Worm (Caenorhabditis elegans): ENCODE results near the gene gfl-1.

gfl-1 gene

DNA sequence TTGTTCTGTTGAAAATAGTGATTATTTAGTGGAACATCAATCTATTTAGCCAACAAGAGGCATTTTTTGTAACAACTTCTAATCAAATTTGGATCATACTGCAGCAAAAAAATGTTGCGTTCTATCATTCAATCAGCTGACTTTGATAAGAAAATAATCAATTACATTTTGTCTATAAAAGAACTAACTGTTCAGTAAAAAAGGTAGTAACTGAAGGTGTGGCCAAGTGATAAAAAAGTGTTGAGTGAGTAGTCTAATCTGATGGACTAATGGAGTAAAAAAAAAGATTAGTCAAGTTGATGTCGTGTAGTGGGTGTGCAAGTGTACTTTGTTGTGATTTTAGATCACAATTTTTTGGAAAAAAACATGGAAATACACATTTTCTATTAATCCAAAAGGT lies 28.7 kb upstream of the gfl-1 start:
- TF ChIP-seq unc-120 (tag; optimal IDR thresholded peaks at IDR 0.05; ENCODE audit: poor library complexity, severe bottlenecking) (no peak), ham-2 (GFP tag; optimal IDR thresholded peaks at IDR 0.05) (no peak), bed-3 (GFP tag; optimal IDR thresholded peaks at IDR 0.05) (no peak), sem-2 (GFP tag; optimal IDR thresholded peaks at IDR 0.05) (no peak), ceh-39 (tag; optimal IDR thresholded peaks at IDR 0.05) (no peak), nhr-28 (tag; optimal IDR thresholded peaks at IDR 0.05) (no peak), lsy-2 (tag; optimal IDR thresholded peaks at IDR 0.05) (no peak), lin-32 (GFP tag; optimal IDR thresholded peaks at IDR 0.05) (no peak)

DNA sequence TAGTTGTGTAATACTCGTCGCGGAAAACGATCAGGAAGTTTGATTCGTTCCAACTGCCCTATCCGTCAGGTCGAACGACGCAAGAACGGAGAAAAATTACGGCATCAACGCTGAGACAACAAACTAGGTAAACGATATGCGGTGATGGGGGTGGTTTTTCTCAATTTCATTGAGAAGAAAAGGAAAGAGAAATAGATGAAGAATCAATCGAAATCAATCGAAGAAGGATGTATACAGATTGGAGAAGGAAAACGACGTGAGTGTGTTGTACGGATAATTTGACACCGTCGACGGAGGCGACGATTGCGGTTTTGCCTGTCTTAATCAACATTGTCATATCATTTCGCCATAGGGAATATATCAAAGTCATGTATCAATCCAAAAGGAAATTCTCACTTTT lies 27.2 kb upstream of the gfl-1 start:
- TF ChIP-seq ztf-11 (tag; optimal IDR thresholded peaks at IDR 0.05) (no peak), ceh-43 (GFP tag; optimal IDR thresholded peaks at IDR 0.05) (no peak), tbx-8 (GFP tag; optimal IDR thresholded peaks at IDR 0.05) (no peak), cnd-1 (tag; optimal IDR thresholded peaks at IDR 0.05) (no peak), nhr-76 (tag; optimal IDR thresholded peaks at IDR 0.05) (no peak), zip-8 (tag; optimal IDR thresholded peaks at IDR 0.05) (no peak)

DNA sequence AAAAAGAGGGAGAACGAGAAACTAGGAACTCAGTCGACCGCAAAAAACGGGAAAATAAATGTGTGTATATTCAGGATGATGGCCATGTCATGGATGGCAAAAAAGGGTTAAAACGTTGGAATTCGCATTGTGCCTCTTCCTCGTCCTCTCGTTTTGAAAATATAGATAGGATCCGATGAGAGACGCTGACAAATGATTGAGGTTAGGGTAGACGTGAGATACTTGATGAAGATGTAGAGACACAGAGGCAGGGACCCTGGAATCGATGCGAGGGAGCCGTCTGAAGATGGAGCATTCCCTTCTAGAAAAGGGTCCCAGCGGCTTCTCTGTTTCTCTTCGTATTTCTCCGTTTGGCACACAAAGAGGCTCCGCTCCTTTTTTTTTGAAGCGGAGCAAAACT lies 26.2 kb upstream of the gfl-1 start:
- TF ChIP-seq ces-1 (GFP tag; optimal IDR thresholded peaks at IDR 0.05) (peak; percentile 47), flh-1 (GFP tag; optimal IDR thresholded peaks at IDR 0.05) (no peak)

DNA sequence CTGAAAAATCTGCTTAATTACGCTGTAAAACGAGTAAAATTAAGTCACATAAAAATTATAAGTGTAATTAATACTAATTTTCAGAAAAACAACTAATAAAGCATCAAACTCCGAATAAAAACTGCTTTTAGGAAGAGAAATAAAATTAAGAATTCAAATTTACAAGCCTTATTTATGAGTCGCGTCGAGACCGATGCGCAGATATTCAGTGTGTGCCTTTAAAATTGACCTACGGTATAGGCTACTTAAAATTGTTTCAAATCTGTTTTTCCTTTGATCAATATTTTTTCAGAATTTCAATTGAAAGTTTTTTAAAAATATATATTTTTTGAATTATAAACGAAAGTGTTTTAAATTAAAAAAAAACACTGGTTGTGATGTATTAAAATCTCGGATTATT lies 22.9 kb upstream of the gfl-1 start, which contains the start of gene sms-1:
sms-1 (minus strand) TSS at position 6 of the 400 bp plus-strand sequence.
- TF ChIP-seq nhr-28 (tag; optimal IDR thresholded peaks at IDR 0.05) (no peak), elt-3 (tag; optimal IDR thresholded peaks at IDR 0.05) (no peak), ceh-43 (GFP tag; optimal IDR thresholded peaks at IDR 0.05) (no peak), lin-32 (GFP tag; optimal IDR thresholded peaks at IDR 0.05) (no peak), drap-1 (GFP tag; optimal IDR thresholded peaks at IDR 0.05) (no peak), unc-62 (GFP tag; optimal IDR thresholded peaks at IDR 0.05) (no peak), flh-1 (GFP tag; optimal IDR thresholded peaks at IDR 0.05) (no peak), M03D4.4 (tag; optimal IDR thresholded peaks at IDR 0.05) (no peak), snpc-4 (tag; optimal IDR thresholded peaks at IDR 0.05) (no peak), unc-120 (tag; optimal IDR thresholded peaks at IDR 0.05; ENCODE audit: poor library complexity, severe bottlenecking) (no peak), lsy-2 (tag; optimal IDR thresholded peaks at IDR 0.05) (no peak), unc-39 (tag; optimal IDR thresholded peaks at IDR 0.05) (no peak), ceh-83 (GFP tag; optimal IDR thresholded peaks at IDR 0.05) (no peak), mep-1 (tag; optimal IDR thresholded peaks at IDR 0.05) (no peak), mab-5 (tag; optimal IDR thresholded peaks at IDR 0.05) (no peak)

DNA sequence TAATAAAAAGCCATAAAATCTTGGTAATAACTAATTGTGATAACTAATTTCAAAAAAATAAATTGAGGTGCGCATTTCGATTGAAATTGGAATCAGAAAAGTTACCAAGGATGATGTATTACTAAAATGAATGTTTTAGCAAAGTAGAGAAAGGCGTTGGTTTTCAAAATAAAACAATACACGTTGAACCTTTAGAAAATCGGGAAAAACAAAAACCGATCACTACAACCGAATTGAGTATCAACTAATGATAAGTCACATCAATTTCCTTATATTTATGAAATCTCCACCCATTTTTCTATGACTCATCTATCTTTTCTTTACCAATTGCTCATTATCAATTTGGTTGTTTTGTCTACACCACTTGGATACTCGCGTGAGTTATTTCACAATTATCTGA lies 20.7 kb upstream of the gfl-1 start, which contains the start of gene H21P03.10:
H21P03.10 (plus strand) TSS at position 301 of the 400 bp plus-strand sequence.
- no peak for TF ChIP-seq nhr-2 (tag; optimal IDR thresholded peaks at IDR 0.05)
- TF ChIP-seq lsy-2 (tag; optimal IDR thresholded peaks at IDR 0.05): no peak
- TF ChIP-seq nhr-76 (tag; optimal IDR thresholded peaks at IDR 0.05): no peak
- TF ChIP-seq sem-2 (GFP tag; optimal IDR thresholded peaks at IDR 0.05): no peak
- no peak for TF ChIP-seq mep-1 (tag; optimal IDR thresholded peaks at IDR 0.05)
- no peak for TF ChIP-seq unc-120 (tag; optimal IDR thresholded peaks at IDR 0.05; ENCODE audit: poor library complexity, severe bottlenecking)
- no peak for TF ChIP-seq lin-13 (tag; optimal IDR thresholded peaks at IDR 0.05)
- TF ChIP-seq elt-3 (tag; optimal IDR thresholded peaks at IDR 0.05): no peak
- no peak for TF ChIP-seq M03D4.4 (tag; optimal IDR thresholded peaks at IDR 0.05)
- TF ChIP-seq unc-39 (tag; optimal IDR thresholded peaks at IDR 0.05): no peak

DNA sequence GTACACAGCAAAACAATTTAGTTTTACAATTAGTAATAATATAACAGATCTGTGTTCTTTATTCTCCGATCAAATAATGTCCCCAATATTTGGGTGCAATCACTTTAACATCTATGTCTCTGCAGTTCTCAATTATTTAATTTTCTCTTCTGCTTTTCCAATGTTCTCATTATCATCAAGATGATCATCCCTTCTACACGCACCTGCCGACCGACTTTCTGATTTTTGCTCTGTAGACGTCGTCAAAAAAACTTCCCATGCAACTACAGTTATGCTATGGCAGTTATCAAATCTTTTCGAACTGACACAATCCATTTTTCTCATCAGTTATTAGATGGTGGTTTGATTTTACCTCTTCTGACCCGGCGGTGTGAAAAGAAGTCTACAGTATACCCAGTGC lies 17.4 kb upstream of the gfl-1 start:
- TF ChIP-seq drap-1 (GFP tag; optimal IDR thresholded peaks at IDR 0.05) (no peak), ces-1 (GFP tag; optimal IDR thresholded peaks at IDR 0.05) (no peak), bed-3 (GFP tag; optimal IDR thresholded peaks at IDR 0.05) (no peak), snpc-4 (tag; optimal IDR thresholded peaks at IDR 0.05) (no peak)

DNA sequence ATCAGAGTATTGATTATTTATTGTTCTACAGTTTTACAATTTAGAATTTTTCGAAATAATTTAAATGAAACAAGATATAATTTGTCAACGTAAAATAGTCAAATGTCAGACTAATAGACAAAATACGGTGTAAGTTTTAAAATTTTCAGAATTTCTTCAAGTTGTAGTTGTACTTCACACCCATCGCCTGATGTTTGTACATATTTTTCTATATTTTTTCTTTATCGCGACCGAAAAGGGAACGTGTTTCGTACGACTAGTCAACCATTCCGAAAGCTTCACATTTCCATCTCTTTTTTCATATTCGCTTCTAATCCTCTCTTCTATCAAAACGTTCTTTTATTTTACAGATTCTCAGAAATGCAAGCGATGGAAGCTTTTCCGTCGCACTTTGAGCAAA lies 16.7 kb upstream of the gfl-1 start, which contains the start of gene twk-25:
twk-25 (plus strand) TSS at position 301 of the 400 bp plus-strand sequence.
- no peak for TF ChIP-seq snpc-4 (tag; optimal IDR thresholded peaks at IDR 0.05)
- TF ChIP-seq ceh-39 (tag; optimal IDR thresholded peaks at IDR 0.05): no peak
- no peak for TF ChIP-seq tbx-8 (GFP tag; optimal IDR thresholded peaks at IDR 0.05)
- TF ChIP-seq flh-1 (GFP tag; optimal IDR thresholded peaks at IDR 0.05): no peak

All from whole organism, mixed stage, embryonic.